Worm (Caenorhabditis elegans) whole organism, L4 larva: ENCODE results near the gene T13C5.6.

Experiments used
- ama-1 ChIP-seq: fragments of 150-350 bp; optimal IDR thresholded peaks from 2 replicates; lab custom pipeline; 2014; ENCODE audit warnings: inconsistent platforms, mixed read lengths
- fkh-10 ChIP-seq: fragments of 150-350 bp; optimal IDR thresholded peaks from 2 replicates; lab custom pipeline; 2014; ENCODE audit warnings: missing biosample characterization, missing genetic modification reagents, missing genetic modification characterization
- mep-1 ChIP-seq: fragments of 150-350 bp; sonication (generic microtip); optimal IDR thresholded peaks from 3 replicates; lab custom pipeline; 2014; ENCODE audit warnings: missing biosample characterization, missing genetic modification characterization
- set-16 ChIP-seq: fragments of 200-800 bp; sonication (Bioruptor generic); IDR thresholded peaks from 2 replicates; pipeline ENCODE4 v1.3.6; 2022; ENCODE audit warnings: missing genetic modification reagents, missing genetic modification characterization, missing compliant biosample characterization
- zag-1 ChIP-seq: fragments of 150-350 bp; optimal IDR thresholded peaks from 2 replicates; lab custom pipeline; 2014; ENCODE audit warnings: missing biosample characterization, missing genetic modification characterization

DNA sequence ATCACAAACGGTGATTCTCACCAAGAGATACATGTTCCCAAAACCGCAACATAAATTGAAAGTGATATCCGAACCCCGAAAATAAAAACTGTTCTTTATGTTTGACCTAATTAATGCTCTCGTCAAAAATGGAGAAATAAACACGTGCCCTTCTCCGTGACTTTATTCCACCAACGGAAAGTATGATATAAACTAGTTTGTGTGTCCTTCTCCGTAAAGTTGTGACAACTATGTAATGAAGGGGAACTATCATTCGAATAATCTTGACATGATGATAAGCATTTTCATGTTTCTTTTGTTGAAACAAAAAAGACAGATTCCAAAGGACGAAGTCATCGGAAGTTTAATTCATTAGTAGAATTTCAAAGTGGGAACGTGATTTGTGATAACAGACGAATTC, 5.9 kb downstream of the T13C5.6 start:
- no peak for TF ChIP-seq zag-1 (tag; lab: Kevin White, UChicago)
- TF ChIP-seq fkh-10 (GFP tag; lab: Kevin White, UChicago): no peak
- peak; percentile 62 for TF ChIP-seq mep-1 (tag; lab: Kevin White, UChicago)
- no peak for TF ChIP-seq set-16 (GFP tag; lab: Robert Waterston, UW)
- peak; percentile 29 for TF ChIP-seq ama-1
